Worm (Caenorhabditis elegans) whole organism, L1 larva: ENCODE data around the gene F35H8.2.

Source experiments
- C16A3.4 ChIP-seq: fragments of 150-350 bp; optimal IDR thresholded peaks from 2 replicates; lab custom pipeline; 2014; ENCODE audit warnings: missing biosample characterization, missing genetic modification characterization
- alr-1 ChIP-seq: fragments of 200-800 bp; sonication (Bioruptor generic); optimal IDR thresholded peaks from 2 replicates; lab custom pipeline; 2018; ENCODE audit warnings: borderline replicate concordance, mild to moderate bottlenecking, missing genetic modification characterization, missing compliant biosample characterization
- ceh-88 ChIP-seq: fragments of 200-800 bp; sonication (Bioruptor generic); IDR thresholded peaks from 2 replicates; pipeline ENCODE4 v1.3.6; 2022; ENCODE audit warnings: missing genetic modification characterization, missing compliant biosample characterization
- dpl-1 ChIP-seq, 3 experiments: fragments of 150-350 bp in 2 of 3; sonication (generic microtip) in 1 of 3; optimal IDR thresholded peaks; 2 replicates each; lab custom pipeline; 2014 to 2017; ENCODE audit warnings: missing biosample characterization in 3 of 3, missing genetic modification characterization in 3 of 3, missing genetic modification reagents in 3 of 3
- mef-2 ChIP-seq: fragments of 150-350 bp; optimal IDR thresholded peaks from 2 replicates; lab custom pipeline; 2014; ENCODE audit warnings: missing biosample characterization, missing genetic modification characterization
- snpc-4 ChIP-seq: fragments of 150-350 bp; optimal IDR thresholded peaks from 2 replicates; lab custom pipeline; 2014; ENCODE audit warnings: missing biosample characterization, missing genetic modification characterization
- zag-1 ChIP-seq: fragments of 150-350 bp; optimal IDR thresholded peaks from 2 replicates; lab custom pipeline; 2014; ENCODE audit warnings: missing biosample characterization, missing genetic modification characterization

ce11 chrII:9560895-9561294 lies 5.6 kb downstream of the F35H8.2 start:
- TF ChIP-seq snpc-4 (tag; lab: Kevin White, UChicago) (no peak), zag-1 (no peak), ceh-88 (GFP tag; lab: Robert Waterston, UW) (no peak), mef-2 (tag; lab: Kevin White, UChicago) (no peak), alr-1 (tag; lab: Kevin White, UChicago) (no peak), C16A3.4 (tag; lab: Kevin White, UChicago) (no peak), dpl-1 (GFP tag; optimal IDR thresholded peaks at IDR 0.05; lab: Kevin White, UChicago) (no peak)
